Worm (Caenorhabditis elegans) whole organism, late embryonic: ENCODE measurements around the gene F45E1.2.

ENCODE experiments used
- C08G9.2 ChIP-seq: sonication (generic microtip); optimal IDR thresholded peaks from 2 replicates; lab custom pipeline; 2016; ENCODE audit warnings: mild to moderate bottlenecking, missing genetic modification characterization, moderate library complexity, missing compliant biosample characterization
- C38D4.7 ChIP-seq: fragments of 200-800 bp; sonication (Bioruptor generic); optimal IDR thresholded peaks from 2 replicates; lab custom pipeline; 2018; ENCODE audit warnings: mild to moderate bottlenecking, missing genetic modification characterization, moderate library complexity, missing compliant biosample characterization
- K02D7.2 ChIP-seq: sonication (generic microtip); optimal IDR thresholded peaks from 2 replicates; lab custom pipeline; 2017; ENCODE audit warnings: mild to moderate bottlenecking, missing genetic modification characterization, missing compliant biosample characterization
- K09A11.1 ChIP-seq: sonication (generic microtip); optimal IDR thresholded peaks from 2 replicates; lab custom pipeline; 2017; ENCODE audit warnings: antibody characterized with exemption, mild to moderate bottlenecking, missing genetic modification characterization, missing compliant biosample characterization; ENCODE audit not compliant: insufficient read depth
- ahr-1 ChIP-seq: sonication (generic microtip); optimal IDR thresholded peaks from 2 replicates; lab custom pipeline; 2016; ENCODE audit warnings: missing genetic modification characterization, missing compliant biosample characterization
- ceh-2 ChIP-seq: sonication (generic microtip); optimal IDR thresholded peaks from 2 replicates; lab custom pipeline; 2016; ENCODE audit warnings: missing genotype, missing genetic modification characterization, missing compliant biosample characterization
- ceh-22 ChIP-seq: sonication (generic microtip); optimal IDR thresholded peaks from 2 replicates; lab custom pipeline; 2017; ENCODE audit warnings: missing biosample characterization, missing genetic modification characterization
- ceh-34 ChIP-seq: sonication (generic microtip); optimal IDR thresholded peaks from 2 replicates; lab custom pipeline; 2016; ENCODE audit warnings: mild to moderate bottlenecking, missing genetic modification characterization, missing compliant biosample characterization
- ceh-6 ChIP-seq: fragments of 200-800 bp; sonication (Bioruptor generic); optimal IDR thresholded peaks from 2 replicates; lab custom pipeline; 2018; ENCODE audit warnings: mild to moderate bottlenecking, missing genetic modification characterization, missing compliant biosample characterization
- che-1 ChIP-seq: sonication (generic microtip); optimal IDR thresholded peaks from 2 replicates; lab custom pipeline; 2016; ENCODE audit warnings: mild to moderate bottlenecking, missing genetic modification characterization, missing compliant biosample characterization
- dmd-4 ChIP-seq: sonication (generic microtip); optimal IDR thresholded peaks from 2 replicates; lab custom pipeline; 2016; ENCODE audit warnings: borderline replicate concordance, missing genetic modification characterization, missing compliant biosample characterization
- elt-2 ChIP-seq: sonication (generic microtip); optimal IDR thresholded peaks from 2 replicates; lab custom pipeline; 2016; ENCODE audit warnings: missing genetic modification reagents, missing genetic modification characterization, missing compliant biosample characterization
- elt-4 ChIP-seq: sonication (generic microtip); optimal IDR thresholded peaks from 2 replicates; lab custom pipeline; 2016; ENCODE audit warnings: missing genetic modification characterization, missing compliant biosample characterization
- fkh-10 ChIP-seq: fragments of 150-350 bp; optimal IDR thresholded peaks from 2 replicates; lab custom pipeline; 2014; ENCODE audit warnings: missing biosample characterization, missing genetic modification reagents, missing genetic modification characterization
- hlh-15 ChIP-seq: sonication (generic microtip); optimal IDR thresholded peaks from 2 replicates; lab custom pipeline; 2016; ENCODE audit warnings: missing genetic modification characterization, missing compliant biosample characterization
- hlh-30 ChIP-seq: sonication (generic microtip); optimal IDR thresholded peaks from 2 replicates; lab custom pipeline; 2017; ENCODE audit warnings: antibody characterized with exemption, missing genetic modification characterization, missing compliant biosample characterization; ENCODE audit not compliant: insufficient read depth
- hlh-8 ChIP-seq: sonication (generic microtip); optimal IDR thresholded peaks from 2 replicates; lab custom pipeline; 2016; ENCODE audit warnings: missing genotype, missing genetic modification characterization, missing compliant biosample characterization
- lim-6 ChIP-seq: sonication (generic microtip); optimal IDR thresholded peaks from 2 replicates; lab custom pipeline; 2016; ENCODE audit warnings: missing genetic modification characterization, missing compliant biosample characterization
- madf-2 ChIP-seq: sonication (generic microtip); optimal IDR thresholded peaks from 2 replicates; lab custom pipeline; 2017; ENCODE audit warnings: missing genetic modification characterization, missing compliant biosample characterization
- nfya-1 ChIP-seq: sonication (generic microtip); optimal IDR thresholded peaks from 2 replicates; lab custom pipeline; 2017; ENCODE audit warnings: missing genetic modification characterization, mild to moderate bottlenecking, missing compliant biosample characterization, antibody characterized with exemption, moderate library complexity
- nhr-11 ChIP-seq: fragments of 150-350 bp; optimal IDR thresholded peaks from 2 replicates; lab custom pipeline; 2014; ENCODE audit warnings: missing biosample characterization, missing genetic modification characterization
- nhr-232 ChIP-seq: sonication (generic microtip); optimal IDR thresholded peaks from 2 replicates; lab custom pipeline; 2016; ENCODE audit warnings: missing genetic modification characterization, missing compliant biosample characterization
- odd-2 ChIP-seq: sonication (generic microtip); optimal IDR thresholded peaks from 2 replicates; lab custom pipeline; 2017; ENCODE audit warnings: antibody characterized with exemption, mild to moderate bottlenecking, missing genetic modification characterization, missing compliant biosample characterization
- pax-1 ChIP-seq: fragments of 150-350 bp; optimal IDR thresholded peaks from 2 replicates; lab custom pipeline; 2014; ENCODE audit warnings: missing biosample characterization, missing genetic modification characterization
- pha-4 ChIP-seq: fragments of 150-350 bp; optimal IDR thresholded peaks from 2 replicates; lab custom pipeline; 2018; ENCODE audit warnings: missing biosample characterization, missing genetic modification reagents, missing genetic modification characterization
- ref-2 ChIP-seq: sonication (generic microtip); optimal IDR thresholded peaks from 2 replicates; lab custom pipeline; 2016; ENCODE audit warnings: missing genetic modification characterization, missing compliant biosample characterization
- sdc-2 ChIP-seq: sonication (generic microtip); optimal IDR thresholded peaks from 2 replicates; lab custom pipeline; 2016; ENCODE audit warnings: missing genotype, missing genetic modification characterization, missing compliant biosample characterization
- syd-9 ChIP-seq: sonication (generic microtip); optimal IDR thresholded peaks from 2 replicates; lab custom pipeline; 2016; ENCODE audit warnings: mild to moderate bottlenecking, missing genetic modification characterization, moderate library complexity, missing compliant biosample characterization
- tbx-2 ChIP-seq: sonication (generic microtip); optimal IDR thresholded peaks from 2 replicates; lab custom pipeline; 2016; ENCODE audit warnings: missing genetic modification characterization, missing compliant biosample characterization
- ttx-3 ChIP-seq: sonication (generic microtip); optimal IDR thresholded peaks from 2 replicates; lab custom pipeline; 2016; ENCODE audit warnings: missing genetic modification reagents, missing genetic modification characterization, missing compliant biosample characterization
- unc-3 ChIP-seq, 2 experiments: fragments of 200-800 bp in 1 of 2; sonication (Bioruptor generic) in 1 of 2; sonication (generic microtip) in 1 of 2; conservative IDR thresholded peaks in 1 of 2; optimal IDR thresholded peaks in 1 of 2; 2 replicates each; pipeline versions ENCODE4 v1.3.6 to Lab custom; 2016 to 2022; ENCODE audit warnings: missing compliant biosample characterization in 2 of 2, missing genetic modification characterization in 2 of 2, missing genetic modification reagents in 1 of 2
- zip-5 ChIP-seq: sonication (generic microtip); optimal IDR thresholded peaks from 2 replicates; lab custom pipeline; 2016; ENCODE audit warnings: missing genetic modification characterization, missing compliant biosample characterization
- ztf-16 ChIP-seq: sonication (generic microtip); optimal IDR thresholded peaks from 2 replicates; lab custom pipeline; 2017; ENCODE audit warnings: missing genetic modification characterization, missing compliant biosample characterization

The F45E1.2 gene

DNA sequence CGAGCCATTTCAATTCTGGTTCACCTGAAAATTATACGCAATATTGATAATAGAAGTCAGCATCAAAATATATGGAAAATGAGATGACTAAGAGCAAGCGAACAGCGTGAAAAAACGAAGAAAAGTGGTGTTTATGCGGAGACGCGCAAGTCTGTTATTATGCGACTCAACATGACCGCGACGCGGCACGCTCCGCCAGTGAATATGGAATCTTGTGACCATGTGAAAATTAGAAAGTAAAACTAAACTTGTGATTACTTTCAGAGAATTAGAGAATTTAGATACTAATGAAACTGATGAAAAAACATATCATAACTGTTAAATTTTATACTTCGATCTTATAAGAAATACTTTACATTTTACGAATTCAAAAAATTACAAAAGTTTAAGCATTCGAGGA is 21.5 kb upstream of the F45E1.2 start, which contains the start of gene his-71:
his-71 (minus strand) TSS at position 24 of the 400 bp plus-strand sequence.
- no peak for TF ChIP-seq pax-1 (tag; lab: Kevin White, UChicago)
- TF ChIP-seq, all 69 proteins: peak for 0

DNA sequence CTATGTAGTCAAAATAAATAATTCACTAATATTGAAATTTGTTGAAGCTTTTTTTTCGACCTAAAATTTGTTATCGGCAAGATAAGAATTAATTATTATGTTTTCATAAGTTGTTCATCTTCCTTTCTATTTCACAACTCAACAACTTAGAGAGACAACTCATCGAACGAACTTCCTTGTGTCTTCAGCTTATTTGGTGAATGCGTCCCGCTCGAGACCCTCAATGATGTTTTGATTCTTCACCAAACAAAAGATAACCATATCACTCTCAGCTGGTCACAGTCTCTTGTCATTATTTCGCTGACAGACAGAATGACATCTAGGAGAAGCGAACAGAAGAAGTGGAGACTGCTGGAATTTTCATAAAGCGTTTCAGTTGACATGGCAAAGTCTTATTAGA is 18.8 kb upstream of the F45E1.2 start:
- TF ChIP-seq unc-3 (GFP tag; conservative IDR thresholded peaks at IDR 0.05; lab: Robert Waterston, UW) (no peak), unc-3 (tag; optimal IDR thresholded peaks at IDR 0.05; lab: Kevin White, UChicago) (no peak), tbx-2 (tag; lab: Kevin White, UChicago) (no peak), nhr-11 (tag; lab: Kevin White, UChicago) (no peak), nfya-1 (tag; lab: Kevin White, UChicago) (no peak), dmd-4 (tag; lab: Kevin White, UChicago) (no peak), elt-4 (tag; lab: Kevin White, UChicago) (no peak), K02D7.2 (tag; lab: Kevin White, UChicago) (no peak), pha-4 (no peak), madf-2 (tag; lab: Kevin White, UChicago) (no peak), hlh-8 (tag; lab: Kevin White, UChicago) (no peak), ttx-3 (no peak), hlh-15 (tag; lab: Kevin White, UChicago) (no peak), ceh-2 (tag; lab: Kevin White, UChicago) (no peak), pax-1 (tag; lab: Kevin White, UChicago) (no peak), ceh-34 (tag; lab: Kevin White, UChicago) (no peak), ahr-1 (tag; lab: Kevin White, UChicago) (no peak), ztf-16 (tag; lab: Kevin White, UChicago) (no peak), sdc-2 (tag; lab: Kevin White, UChicago) (no peak)

DNA sequence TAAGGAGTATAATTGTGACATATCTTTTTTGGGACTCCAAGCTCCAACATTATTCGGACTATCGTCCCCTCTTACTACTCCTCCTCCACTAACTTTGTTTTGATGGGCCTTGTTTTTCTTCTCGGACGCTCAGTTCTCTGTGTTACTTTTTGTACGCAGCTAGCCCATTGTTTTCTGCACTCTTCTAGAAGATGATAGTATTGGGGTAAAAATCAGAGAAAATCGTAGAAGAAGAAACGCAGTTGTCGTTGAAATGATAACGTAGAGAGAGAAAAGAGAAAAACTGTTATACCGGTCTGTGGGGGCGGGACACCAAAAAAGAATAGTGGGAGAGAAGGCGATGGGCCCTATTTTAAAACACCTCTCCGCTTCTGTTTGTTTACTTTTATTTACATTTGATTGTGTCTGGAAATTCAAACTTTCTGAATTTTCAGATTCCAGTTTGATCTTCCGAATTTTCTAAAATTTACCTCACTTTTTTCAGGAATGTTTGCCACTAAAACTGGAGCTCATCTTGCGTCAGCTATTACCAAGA is 18.0 kb upstream of the F45E1.2 start, which contains the start of gene F45E1.4:
F45E1.4 (plus strand) TSS at position 485 of the 535 bp plus-strand sequence.
- TF ChIP-seq ceh-2 (tag; lab: Kevin White, UChicago), result no peak
- peak; percentile 13 for TF ChIP-seq odd-2 (tag; lab: Kevin White, UChicago)

DNA sequence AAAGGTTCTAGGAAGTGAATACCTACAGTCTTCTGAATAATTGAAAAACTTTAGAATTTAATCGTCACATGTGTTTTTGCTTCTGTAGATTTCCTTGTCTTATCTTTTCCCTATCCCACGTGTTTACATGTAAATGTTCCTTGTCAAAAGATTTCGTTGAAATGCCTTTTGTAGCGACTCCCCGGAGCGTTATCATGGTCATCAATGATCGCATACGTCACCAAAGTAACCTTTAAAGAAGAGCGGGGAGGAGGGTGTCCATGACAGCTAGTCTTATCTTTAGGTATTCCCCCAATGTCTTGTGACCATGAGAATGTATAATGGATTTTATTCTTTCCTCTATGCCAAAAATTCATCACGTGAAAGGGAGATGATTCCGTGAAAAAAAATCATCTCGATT is 16.6 kb upstream of the F45E1.2 start:
- no peak for TF ChIP-seq odd-2 (tag; lab: Kevin White, UChicago)
- TF ChIP-seq zip-5 (tag; lab: Kevin White, UChicago), result no peak
- TF ChIP-seq ceh-6, result no peak
- no peak for TF ChIP-seq ceh-22 (tag; lab: Kevin White, UChicago)
- peak; percentile 52 for TF ChIP-seq elt-2 (tag; lab: Kevin White, UChicago)
- TF ChIP-seq lim-6 (tag; lab: Kevin White, UChicago), result no peak
- TF ChIP-seq ceh-34 (tag; lab: Kevin White, UChicago), result no peak
- peak; percentile 33 for TF ChIP-seq hlh-30 (tag; lab: Kevin White, UChicago)
- no peak for TF ChIP-seq ref-2
- no peak for TF ChIP-seq C38D4.7 (GFP tag; lab: Kevin White, UChicago)
- TF ChIP-seq, all 69 proteins: peak for 2

DNA sequence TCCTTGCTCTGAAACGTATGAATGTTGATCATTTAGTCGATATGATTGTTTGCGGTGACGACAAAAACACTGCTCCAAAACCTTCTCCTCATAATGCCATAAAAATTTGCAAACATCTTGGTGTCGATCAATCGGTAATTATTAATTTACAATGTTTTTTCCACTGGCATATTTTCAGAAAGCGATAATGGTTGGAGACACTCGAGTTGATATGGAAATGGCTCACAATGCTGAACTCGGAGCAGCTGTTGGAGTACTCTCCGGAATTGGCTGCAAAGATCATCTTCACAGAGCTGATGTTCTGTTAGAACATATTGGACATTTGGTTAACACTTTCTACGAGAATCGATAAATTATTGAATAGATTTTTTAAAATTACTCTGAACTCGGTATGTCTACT is 15.1 kb upstream of the F45E1.2 start:
- no peak for TF ChIP-seq C08G9.2 (tag; lab: Kevin White, UChicago)
- TF ChIP-seq lim-6 (tag; lab: Kevin White, UChicago), result no peak
- TF ChIP-seq K09A11.1 (tag; lab: Kevin White, UChicago), result no peak
- no peak for TF ChIP-seq fkh-10 (GFP tag; lab: Kevin White, UChicago)
- TF ChIP-seq C38D4.7 (GFP tag; lab: Kevin White, UChicago), result no peak
- TF ChIP-seq, all 69 proteins: peak for 0

DNA sequence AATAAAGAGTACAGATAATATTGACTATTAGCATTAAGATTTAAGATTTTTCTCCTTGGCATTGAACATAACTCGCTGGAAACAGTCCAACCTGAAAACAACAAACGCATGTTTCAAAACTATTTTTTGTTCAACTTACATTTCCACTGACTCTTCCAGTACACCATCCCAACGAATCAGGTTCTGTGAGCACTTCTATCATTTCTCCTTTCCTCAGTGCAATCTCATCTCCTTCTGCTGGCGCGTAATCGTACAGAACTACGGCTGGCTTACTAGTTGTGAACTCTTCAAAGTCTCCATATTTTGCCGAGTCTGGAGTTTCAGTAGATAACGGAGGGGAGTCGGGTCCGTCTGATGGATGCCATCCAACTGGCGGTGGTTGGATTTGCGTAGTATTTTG is 14.4 kb upstream of the F45E1.2 start:
- TF ChIP-seq syd-9 (tag; lab: Kevin White, UChicago) (no peak), nhr-232 (tag; lab: Kevin White, UChicago) (no peak), che-1 (tag; lab: Kevin White, UChicago) (no peak)
